Worm (Caenorhabditis elegans) whole organism, L4 larva: Measurements from ENCODE around the gene gpb-1.

Experiments
- F10B5.3 ChIP-seq: sonication (generic microtip); optimal IDR thresholded peaks from 2 replicates; lab custom pipeline; 2016; ENCODE audit warnings: mild to moderate bottlenecking, missing genetic modification characterization, missing compliant biosample characterization
- F37D6.2 ChIP-seq: sonication (generic microtip); optimal IDR thresholded peaks from 2 replicates; lab custom pipeline; 2016; ENCODE audit warnings: mild to moderate bottlenecking, missing genetic modification characterization, missing compliant biosample characterization
- F49E8.2 ChIP-seq: sonication (generic microtip); optimal IDR thresholded peaks from 2 replicates; lab custom pipeline; 2016; ENCODE audit warnings: missing compliant biosample characterization, mild to moderate bottlenecking, missing genetic modification characterization, borderline replicate concordance
- Y48G9A.11 ChIP-seq: fragments of 200-800 bp; sonication (Bioruptor generic); IDR thresholded peaks from 2 replicates; pipeline ENCODE4 v1.3.6; 2022; ENCODE audit warnings: missing genetic modification reagents, missing genetic modification characterization, missing compliant biosample characterization
- ZK337.2 ChIP-seq: fragments of 200-800 bp; sonication (Bioruptor generic); IDR thresholded peaks from 2 replicates; pipeline ENCODE4 v1.3.6; 2022; ENCODE audit warnings: missing genetic modification reagents, missing genetic modification characterization, missing compliant biosample characterization
- aly-2 ChIP-seq: sonication (generic microtip); optimal IDR thresholded peaks from 2 replicates; lab custom pipeline; 2018; ENCODE audit warnings: missing biosample characterization, missing genetic modification characterization
- arid-1 ChIP-seq: fragments of 200-800 bp; sonication (Bioruptor generic); conservative IDR thresholded peaks from 2 replicates; pipeline ENCODE4 v1.3.6; 2022; ENCODE audit warnings: missing genetic modification reagents, missing genetic modification characterization, missing compliant biosample characterization
- attf-4 ChIP-seq: sonication (generic microtip); optimal IDR thresholded peaks from 3 replicates; lab custom pipeline; 2017; ENCODE audit warnings: missing biosample characterization, missing genetic modification characterization
- ceh-32 ChIP-seq: sonication (generic microtip); optimal IDR thresholded peaks from 2 replicates; lab custom pipeline; 2016; ENCODE audit warnings: mild to moderate bottlenecking, missing genetic modification characterization, missing compliant biosample characterization; ENCODE audit not compliant: poor library complexity
- ceh-44 ChIP-seq: fragments of 200-800 bp; sonication (Bioruptor generic); IDR thresholded peaks from 2 replicates; pipeline ENCODE4 v1.3.6; 2022; ENCODE audit warnings: missing genetic modification reagents, missing genetic modification characterization, missing compliant biosample characterization
- ceh-62 ChIP-seq: sonication (generic microtip); optimal IDR thresholded peaks from 2 replicates; lab custom pipeline; 2017; ENCODE audit warnings: missing biosample characterization, missing genetic modification characterization
- ces-1 ChIP-seq: fragments of 150-350 bp; sonication (generic microtip); optimal IDR thresholded peaks from 4 replicates; lab custom pipeline; 2014; ENCODE audit warnings: missing biosample characterization, missing genetic modification reagents, missing genetic modification characterization
- daf-12 ChIP-seq: fragments of 150-350 bp; optimal IDR thresholded peaks from 2 replicates; lab custom pipeline; 2014; ENCODE audit warnings: missing biosample characterization, missing genetic modification reagents, missing genetic modification characterization
- daf-8 ChIP-seq: fragments of 200-800 bp; sonication (Bioruptor generic); IDR thresholded peaks from 2 replicates; pipeline ENCODE4 v1.3.6; 2022; ENCODE audit warnings: missing genetic modification characterization, missing compliant biosample characterization
- dmd-6 ChIP-seq: fragments of 200-800 bp; sonication (Bioruptor generic); IDR thresholded peaks from 2 replicates; pipeline ENCODE4 v1.3.6; 2022; ENCODE audit warnings: missing genetic modification reagents, missing genetic modification characterization, missing compliant biosample characterization
- dmd-8 ChIP-seq: fragments of 200-800 bp; sonication (Bioruptor generic); IDR thresholded peaks from 2 replicates; pipeline ENCODE4 v1.3.6; 2022; ENCODE audit warnings: missing genetic modification characterization, missing compliant biosample characterization
- duxl-1 ChIP-seq: sonication (generic microtip); optimal IDR thresholded peaks from 2 replicates; lab custom pipeline; 2016; ENCODE audit warnings: mild to moderate bottlenecking, missing genetic modification characterization, moderate library complexity, missing compliant biosample characterization; ENCODE audit not compliant: poor library complexity
- dve-1 ChIP-seq: sonication (generic microtip); optimal IDR thresholded peaks from 2 replicates; lab custom pipeline; 2017; ENCODE audit warnings: antibody characterized with exemption, mild to moderate bottlenecking, missing genetic modification characterization, missing compliant biosample characterization; ENCODE audit not compliant: insufficient read depth
- egl-27 ChIP-seq: sonication (generic microtip); optimal IDR thresholded peaks from 3 replicates; lab custom pipeline; 2017; ENCODE audit warnings: missing biosample characterization, missing genetic modification reagents, missing genetic modification characterization
- fos-1 ChIP-seq: fragments of 150-350 bp; optimal IDR thresholded peaks from 2 replicates; lab custom pipeline; 2014; ENCODE audit warnings: missing biosample characterization, missing genetic modification characterization
- hif-1 ChIP-seq, 2 experiments: sonication (generic microtip); optimal IDR thresholded peaks; 2 replicates each; lab custom pipeline; 2016 to 2017; ENCODE audit warnings: missing compliant biosample characterization in 2 of 2, missing genetic modification characterization in 2 of 2, missing genetic modification reagents in 2 of 2, missing genotype in 2 of 2, mild to moderate bottlenecking in 1 of 2
- hlh-30 ChIP-seq: sonication (generic microtip); optimal IDR thresholded peaks from 2 replicates; lab custom pipeline; 2017; ENCODE audit warnings: antibody characterized with exemption, mild to moderate bottlenecking, missing genetic modification characterization, missing compliant biosample characterization; ENCODE audit not compliant: insufficient read depth
- hmg-1.1 ChIP-seq: fragments of 200-800 bp; sonication (Bioruptor generic); IDR thresholded peaks from 2 replicates; pipeline ENCODE4 v1.3.6; 2022; ENCODE audit warnings: missing genetic modification reagents, missing genetic modification characterization, missing compliant biosample characterization
- jun-1 ChIP-seq: fragments of 150-350 bp; optimal IDR thresholded peaks from 2 replicates; lab custom pipeline; 2014; ENCODE audit warnings: missing biosample characterization, missing genetic modification reagents, missing genetic modification characterization
- lin-1 ChIP-seq: fragments of 200-800 bp; sonication (Bioruptor generic); IDR thresholded peaks from 2 replicates; pipeline ENCODE4 v1.3.6; 2022; ENCODE audit warnings: missing genetic modification reagents, missing genetic modification characterization, missing compliant biosample characterization
- lin-13 ChIP-seq: fragments of 150-350 bp; optimal IDR thresholded peaks from 2 replicates; lab custom pipeline; 2014; ENCODE audit warnings: missing biosample characterization, missing genetic modification reagents, missing genetic modification characterization
- lin-15B ChIP-seq: fragments of 150-350 bp; sonication (generic microtip); optimal IDR thresholded peaks from 3 replicates; lab custom pipeline; 2014; ENCODE audit warnings: missing biosample characterization, missing genetic modification characterization
- lin-29 ChIP-seq: fragments of 200-800 bp; sonication (Bioruptor generic); IDR thresholded peaks from 2 replicates; pipeline ENCODE4 v1.3.6; 2022; ENCODE audit warnings: missing genetic modification reagents, missing genetic modification characterization, missing compliant biosample characterization
- lin-39 ChIP-seq: fragments of 150-350 bp; optimal IDR thresholded peaks from 2 replicates; lab custom pipeline; 2014; ENCODE audit warnings: missing biosample characterization, missing genetic modification reagents, missing genetic modification characterization
- mes-2 ChIP-seq: sonication (generic microtip); optimal IDR thresholded peaks from 2 replicates; lab custom pipeline; 2016; ENCODE audit warnings: missing genotype, mild to moderate bottlenecking, missing genetic modification characterization, missing compliant biosample characterization; ENCODE audit not compliant: poor library complexity, severe bottlenecking
- mxl-2 ChIP-seq: fragments of 200-800 bp; sonication (Bioruptor generic); conservative IDR thresholded peaks from 2 replicates; pipeline ENCODE4 v1.3.6; 2022; ENCODE audit warnings: missing genetic modification reagents, missing genetic modification characterization, missing compliant biosample characterization
- nhr-11 ChIP-seq: fragments of 150-350 bp; optimal IDR thresholded peaks from 2 replicates; lab custom pipeline; 2014; ENCODE audit warnings: missing biosample characterization, missing genetic modification characterization
- nhr-25 ChIP-seq: sonication (generic microtip); optimal IDR thresholded peaks from 2 replicates; lab custom pipeline; 2017; ENCODE audit warnings: missing genetic modification characterization, mild to moderate bottlenecking, missing compliant biosample characterization, antibody characterized with exemption, moderate library complexity, borderline replicate concordance; ENCODE audit not compliant: insufficient read depth
- nhr-6 ChIP-seq: fragments of 150-350 bp; optimal IDR thresholded peaks from 2 replicates; lab custom pipeline; 2014; ENCODE audit warnings: missing biosample characterization, missing genetic modification characterization
- pha-4 ChIP-seq, 2 experiments: fragments of 150-350 bp in 1 of 2; fragments of 200-800 bp in 1 of 2; sonication (Bioruptor generic) in 1 of 2; IDR thresholded peaks in 1 of 2; optimal IDR thresholded peaks in 1 of 2; 2 replicates each; pipeline versions ENCODE4 v1.3.6 to Lab custom; 2014 to 2022; ENCODE audit warnings: missing genetic modification characterization in 2 of 2, missing genetic modification reagents in 2 of 2, missing biosample characterization in 1 of 2, missing compliant biosample characterization in 1 of 2
- rbr-2 ChIP-seq: sonication (generic microtip); optimal IDR thresholded peaks from 2 replicates; lab custom pipeline; 2016; ENCODE audit warnings: missing genotype, missing genetic modification characterization, missing compliant biosample characterization
- saeg-2 ChIP-seq: fragments of 200-800 bp; sonication (Bioruptor generic); IDR thresholded peaks from 2 replicates; pipeline ENCODE4 v1.3.6; 2022; ENCODE audit warnings: missing genetic modification reagents, missing genetic modification characterization, missing compliant biosample characterization
- skn-1 ChIP-seq: fragments of 150-350 bp; optimal IDR thresholded peaks from 2 replicates; lab custom pipeline; 2014; ENCODE audit warnings: missing biosample characterization, missing genetic modification characterization
- snpc-1.2 ChIP-seq: fragments of 200-800 bp; sonication (Bioruptor generic); IDR thresholded peaks from 2 replicates; pipeline ENCODE4 v1.3.6; 2022; ENCODE audit warnings: missing genetic modification reagents, missing genetic modification characterization, missing compliant biosample characterization
- tag-97 ChIP-seq: fragments of 200-800 bp; sonication (Bioruptor generic); IDR thresholded peaks from 2 replicates; pipeline ENCODE4 v1.3.6; 2022; ENCODE audit warnings: missing genetic modification characterization, missing compliant biosample characterization
- tra-1 ChIP-seq: fragments of 200-800 bp; sonication (Bioruptor generic); IDR thresholded peaks from 2 replicates; pipeline ENCODE4 v1.3.6; 2022; ENCODE audit warnings: missing genetic modification reagents, missing genetic modification characterization, missing compliant biosample characterization
- unc-62 ChIP-seq, 3 experiments: fragments of 150-350 bp in 1 of 3; sonication (generic microtip); optimal IDR thresholded peaks in 2 of 3; peaks in 1 of 3; 1 replicate in 1 of 3; 2 replicates in 2 of 3; lab custom pipeline; 2014 to 2017; ENCODE audit warnings: missing biosample characterization in 3 of 3, missing genetic modification characterization in 3 of 3, missing genetic modification reagents in 3 of 3, missing genotype in 1 of 3
- zfp-2 ChIP-seq: sonication (generic microtip); optimal IDR thresholded peaks from 2 replicates; lab custom pipeline; 2016; ENCODE audit warnings: mild to moderate bottlenecking, missing genetic modification characterization, missing compliant biosample characterization
- ztf-7 ChIP-seq: fragments of 150-350 bp; optimal IDR thresholded peaks from 2 replicates; lab custom pipeline; 2014; ENCODE audit warnings: missing biosample characterization, missing genetic modification characterization

gpb-1 gene

DNA sequence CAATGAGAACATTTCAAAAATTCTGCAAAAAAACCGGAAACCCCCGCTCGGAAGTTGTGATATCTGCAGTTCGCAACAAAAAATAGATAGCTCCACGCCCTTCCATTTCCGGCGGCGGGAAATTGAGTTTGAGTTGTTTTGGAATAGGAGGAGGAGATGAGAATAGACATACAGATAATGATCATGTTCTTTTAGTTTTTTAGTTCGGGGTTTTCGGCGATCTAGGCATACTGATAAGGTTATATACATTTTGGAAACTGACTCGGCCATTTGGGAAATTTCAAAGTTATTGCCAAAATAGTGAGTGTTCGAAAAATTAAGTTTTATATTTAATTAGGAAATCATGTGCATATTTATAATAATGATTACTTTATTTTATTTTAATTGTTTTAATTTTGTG lies 14.6 kb downstream of the gpb-1 start:
- TF ChIP-seq ZK337.2 (GFP tag; lab: Robert Waterston, UW) (no peak), lin-29 (no peak), unc-62 (GFP tag; optimal IDR thresholded peaks at IDR 0.05 in 1 of 2; lab: Kevin White, UChicago) (no peak), unc-62 (tag; optimal IDR thresholded peaks at IDR 0.05; lab: Kevin White, UChicago) (no peak), dmd-6 (GFP tag; lab: Robert Waterston, UW) (no peak), jun-1 (tag; lab: Kevin White, UChicago) (no peak), mxl-2 (no peak), ceh-32 (tag; lab: Kevin White, UChicago) (no peak), attf-4 (tag; lab: Kevin White, UChicago) (no peak), zfp-2 (tag; lab: Kevin White, UChicago) (no peak), lin-13 (GFP tag; lab: Kevin White, UChicago) (no peak)

DNA sequence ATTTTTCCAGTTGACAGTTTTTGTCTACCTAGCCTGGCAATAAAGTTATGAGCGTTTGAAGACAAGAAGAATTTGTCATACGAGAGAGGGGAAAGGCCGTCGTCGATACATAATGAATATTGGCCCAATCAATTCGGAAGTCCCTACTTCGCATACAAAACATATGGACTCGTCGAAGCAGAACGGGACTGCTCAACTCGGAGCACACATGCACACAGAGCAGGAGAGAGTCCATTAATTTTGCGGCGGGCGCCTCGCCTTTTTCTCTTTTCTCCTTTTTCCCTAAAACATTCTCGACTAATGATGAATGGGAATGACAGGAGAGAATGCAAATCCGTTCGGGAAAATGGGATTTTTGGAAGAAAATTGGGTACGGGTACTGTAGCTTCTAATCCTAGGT lies 15.9 kb downstream of the gpb-1 start, which contains the start of gene F13D12.8:
Gene F13D12.8 (minus strand): TSS at position 82 of the 400 bp plus-strand sequence.
- TF ChIP-seq duxl-1 (tag; lab: Kevin White, UChicago) (no peak), hmg-1.1 (0 out of 2 replicates have a peak, but pooled peaks have one; percentile 19)

- TF ChIP-seq snpc-1.2 (GFP tag; lab: Robert Waterston, UW) (no peak), ces-1 (GFP tag; lab: Kevin White, UChicago) (no peak), tra-1 (GFP tag; lab: Robert Waterston, UW) (0 out of 2 replicates have a peak, but pooled peaks have one; percentile 13), hlh-30 (tag; lab: Kevin White, UChicago) (no peak), jun-1 (tag; lab: Kevin White, UChicago) (no peak), duxl-1 (tag; lab: Kevin White, UChicago) (peak; percentile 69), lin-1 (no peak), egl-27 (tag; lab: Kevin White, UChicago) (no peak), fos-1 (tag; lab: Kevin White, UChicago) (no peak), daf-8 (no peak), mxl-2 (0 out of 2 replicates have a peak, but pooled peaks have one; percentile 32), nhr-6 (no peak), tag-97 (GFP tag; lab: Robert Waterston, UW) (no peak), mes-2 (tag; lab: Kevin White, UChicago) (peak; percentile 11), ztf-7 (no peak), dmd-6 (GFP tag; lab: Robert Waterston, UW) (peak; percentile 35), nhr-25 (tag; lab: Kevin White, UChicago) (no peak), Y48G9A.11 (GFP tag; lab: Robert Waterston, UW) (no peak), F10B5.3 (tag; lab: Kevin White, UChicago) (no peak), dmd-8 (GFP tag; lab: Robert Waterston, UW) (no peak), ceh-44 (GFP tag; lab: Robert Waterston, UW) (no peak), nhr-11 (tag; lab: Kevin White, UChicago) (no peak), daf-12 (tag; lab: Kevin White, UChicago) (no peak), dve-1 (tag; lab: Kevin White, UChicago) (peak; percentile 16), hif-1 (tag; optimal IDR thresholded peaks at IDR 0.05; lab: Kevin White, UChicago) (no peak), saeg-2 (GFP tag; lab: Robert Waterston, UW) (no peak), skn-1 (no peak), rbr-2 (tag; lab: Kevin White, UChicago) (peak; percentile 21), F49E8.2 (no peak), F37D6.2 (tag; lab: Kevin White, UChicago) (no peak), lin-39 (tag; lab: Kevin White, UChicago) (no peak), pha-4 (GFP tag; IDR thresholded peaks at IDR 0.05; lab: Robert Waterston, UW) (0 out of 2 replicates have a peak, but pooled peaks have one; percentile 29), pha-4 (tag; optimal IDR thresholded peaks at IDR 0.05; lab: Kevin White, UChicago) (no peak), lin-15B (tag; lab: Kevin White, UChicago) (no peak), arid-1 (GFP tag; lab: Robert Waterston, UW) (0 out of 2 replicates have a peak, but pooled peaks have one; percentile 23), ceh-32 (tag; lab: Kevin White, UChicago) (no peak), aly-2 (tag; lab: Kevin White, UChicago) (no peak), ceh-62 (tag; lab: Kevin White, UChicago) (no peak)
Measured at ce11 chrII:11731174-11731724, 17.2 kb downstream of the gpb-1 start.
